Fruit fly (Drosophila melanogaster) whole organism, wandering third instar larva: ENCODE results near the gene CG44085.

Source experiments
- Abd-B ChIP-seq: fragments of >200 bp; optimal IDR thresholded peaks from 2 replicates; lab custom pipeline; 2017; ENCODE audit warnings: missing biosample characterization, missing genetic modification characterization
- CG32264 ChIP-seq: fragments of 200-800 bp; sonication (Bioruptor generic); optimal IDR thresholded peaks from 2 replicates; lab custom pipeline; 2016; ENCODE audit warnings: missing biosample characterization, missing genetic modification characterization
- CG9705 ChIP-seq: fragments of 200-800 bp; sonication (Bioruptor generic); optimal IDR thresholded peaks from 2 replicates; lab custom pipeline; 2018; ENCODE audit warnings: missing biosample characterization, mild to moderate bottlenecking, missing genetic modification characterization
- CrebA ChIP-seq: fragments of 200-800 bp; sonication (Bioruptor generic); optimal IDR thresholded peaks from 2 replicates; lab custom pipeline; 2016; ENCODE audit warnings: missing biosample characterization, mild to moderate bottlenecking, missing genetic modification characterization, borderline replicate concordance
- Dfd ChIP-seq: fragments of >200 bp; optimal IDR thresholded peaks from 2 replicates; lab custom pipeline; 2017; ENCODE audit warnings: missing biosample characterization, missing genetic modification characterization
- Dif ChIP-seq: fragments of 200-275, 200-300 bp; sonication (Bioruptor generic); optimal IDR thresholded peaks from 2 replicates; lab custom pipeline; 2018; ENCODE audit warnings: missing biosample characterization, missing genetic modification characterization; ENCODE audit not compliant: partially characterized antibody
- GATAd ChIP-seq: sonication (Bioruptor generic); optimal IDR thresholded peaks from 2 replicates; lab custom pipeline; 2016; ENCODE audit warnings: missing biosample characterization, missing genetic modification characterization
- HLH106 ChIP-seq: fragments of 200-800 bp; optimal IDR thresholded peaks from 3 replicates; lab custom pipeline; 2019; ENCODE audit warnings: missing biosample characterization, mild to moderate bottlenecking, missing genetic modification characterization, moderate library complexity
- Hnf4 ChIP-seq: fragments of 200-800 bp; sonication (Bioruptor generic); optimal IDR thresholded peaks from 2 replicates; lab custom pipeline; 2016; ENCODE audit warnings: missing biosample characterization, mild to moderate bottlenecking, missing genetic modification characterization
- Hr78 ChIP-seq: fragments of >200 bp; optimal IDR thresholded peaks from 2 replicates; lab custom pipeline; 2017; ENCODE audit warnings: missing biosample characterization, missing genetic modification characterization
- Hr83 ChIP-seq: fragments of 200-300 bp; sonication (Bioruptor generic); optimal IDR thresholded peaks from 2 replicates; lab custom pipeline; 2016; ENCODE audit warnings: missing biosample characterization, mild to moderate bottlenecking, missing genetic modification characterization, moderate library complexity; ENCODE audit not compliant: poor library complexity, severe bottlenecking
- Jra ChIP-seq: sonication (Bioruptor generic); optimal IDR thresholded peaks from 2 replicates; lab custom pipeline; 2016; ENCODE audit warnings: missing biosample characterization, missing genetic modification characterization
- Mio ChIP-seq: sonication (Bioruptor generic); optimal IDR thresholded peaks from 2 replicates; lab custom pipeline; 2016; ENCODE audit warnings: missing biosample characterization, missing genetic modification characterization
- N ChIP-seq: fragments of >200 bp; optimal IDR thresholded peaks from 2 replicates; lab custom pipeline; 2018; ENCODE audit warnings: missing biosample characterization, missing external identifiers, missing genetic modification characterization
- OdsH ChIP-seq: fragments of 200-800 bp; sonication (Bioruptor generic); optimal IDR thresholded peaks from 2 replicates; lab custom pipeline; 2016; ENCODE audit warnings: missing biosample characterization, mild to moderate bottlenecking, missing genetic modification characterization
- Rel ChIP-seq, 2 experiments: fragments of 200-800 bp; sonication (Bioruptor generic) in 1 of 2; optimal IDR thresholded peaks; 2 replicates in 1 of 2; 3 replicates in 1 of 2; lab custom pipeline; 2016 to 2019; ENCODE audit warnings: mild to moderate bottlenecking in 2 of 2, missing biosample characterization in 2 of 2, missing genetic modification characterization in 2 of 2, moderate library complexity in 1 of 2
- Sp1 ChIP-seq: fragments of 200-800 bp; sonication (Bioruptor generic); optimal IDR thresholded peaks from 3 replicates; lab custom pipeline; 2019; ENCODE audit warnings: missing biosample characterization, mild to moderate bottlenecking, missing genetic modification characterization, moderate library complexity
- br ChIP-seq: fragments of 200-800 bp; sonication (Bioruptor generic); optimal IDR thresholded peaks from 2 replicates; lab custom pipeline; 2016; ENCODE audit warnings: missing biosample characterization, missing genetic modification characterization
- brk ChIP-seq: fragments of 200-800 bp; sonication (Bioruptor generic); optimal IDR thresholded peaks from 2 replicates; lab custom pipeline; 2016; ENCODE audit warnings: missing biosample characterization, mild to moderate bottlenecking, missing genetic modification characterization
- dl ChIP-seq, 2 experiments: fragments of 175-275, 200-275 bp in 1 of 2; fragments of 200-275 bp in 1 of 2; sonication (Bioruptor generic); optimal IDR thresholded peaks; lab custom pipeline; 2018; ENCODE audit warnings: mild to moderate bottlenecking in 2 of 2, missing biosample characterization in 2 of 2, missing genetic modification characterization in 2 of 2, moderate library complexity in 2 of 2; ENCODE audit not compliant: partially characterized antibody in 2 of 2, insufficient read depth in 1 of 2
- dmrt93B ChIP-seq: fragments of 200-800 bp; sonication (Bioruptor generic); optimal IDR thresholded peaks from 2 replicates; lab custom pipeline; 2018; ENCODE audit warnings: missing biosample characterization, mild to moderate bottlenecking, missing genetic modification characterization
- ey ChIP-seq: fragments of 200-800 bp; sonication (Bioruptor generic); optimal IDR thresholded peaks from 2 replicates; lab custom pipeline; 2016; ENCODE audit warnings: missing biosample characterization, missing genetic modification characterization
- foxo ChIP-seq, 2 experiments: fragments of 200-800 bp; sonication (Bioruptor generic); optimal IDR thresholded peaks; 2 replicates in 1 of 2; 3 replicates in 1 of 2; lab custom pipeline; 2016 to 2017; ENCODE audit warnings: missing biosample characterization in 2 of 2, missing genetic modification characterization in 2 of 2
- fru ChIP-seq: fragments of 200-800 bp; sonication (Bioruptor generic); optimal IDR thresholded peaks from 3 replicates; lab custom pipeline; 2016; ENCODE audit warnings: missing biosample characterization, mild to moderate bottlenecking, missing genetic modification characterization
- h ChIP-seq: fragments of 200-800 bp; sonication (Bioruptor generic); optimal IDR thresholded peaks from 3 replicates; lab custom pipeline; 2016; ENCODE audit warnings: missing biosample characterization, mild to moderate bottlenecking, missing genetic modification characterization
- jim ChIP-seq: fragments of 175-275, 200-325 bp; sonication (Bioruptor generic); optimal IDR thresholded peaks from 2 replicates; lab custom pipeline; 2016; ENCODE audit warnings: missing biosample characterization, mild to moderate bottlenecking, missing genetic modification characterization
- lola ChIP-seq: fragments of >200 bp; optimal IDR thresholded peaks from 2 replicates; lab custom pipeline; 2017; ENCODE audit warnings: missing biosample characterization, missing genetic modification characterization
- pan ChIP-seq: fragments of >200 bp; optimal IDR thresholded peaks from 2 replicates; lab custom pipeline; 2017
- psq ChIP-seq: fragments of 200-800 bp; sonication (Bioruptor generic); optimal IDR thresholded peaks from 3 replicates; lab custom pipeline; 2017; ENCODE audit warnings: missing biosample characterization, mild to moderate bottlenecking, missing genetic modification characterization, moderate library complexity
- sage ChIP-seq: fragments of 200-800 bp; sonication (Bioruptor generic); optimal IDR thresholded peaks from 2 replicates; lab custom pipeline; 2016; ENCODE audit warnings: missing biosample characterization, mild to moderate bottlenecking, missing genetic modification characterization
- sv ChIP-seq: fragments of 200-800 bp; sonication (Bioruptor generic); optimal IDR thresholded peaks from 3 replicates; lab custom pipeline; 2016; ENCODE audit warnings: missing biosample characterization, missing genetic modification characterization
- tai ChIP-seq: sonication (Bioruptor generic); optimal IDR thresholded peaks from 2 replicates; lab custom pipeline; 2016; ENCODE audit warnings: missing biosample characterization, missing genetic modification characterization

The CG44085 gene

dm6 chr2L:13231739-13232138 is 29.1 kb upstream of the CG44085 start, which contains the start of gene Prosalpha6T:
Prosalpha6T (plus strand) TSS chr2L:13232039.
- no peak for TF ChIP-seq jim (GFP tag; lab: Kevin White, UChicago)
- no peak for TF ChIP-seq sv
- no peak for TF ChIP-seq CG9705 (GFP tag; lab: Kevin White, UChicago)
- no peak for TF ChIP-seq Hr78 (GFP tag; lab: Kevin White, UChicago)
- TF ChIP-seq GATAd: no peak
- no peak for TF ChIP-seq sage
- TF ChIP-seq Mio (GFP tag; lab: Kevin White, UChicago): no peak
- no peak for TF ChIP-seq tai (GFP tag; lab: Kevin White, UChicago)

dm6 chr2L:13234610-13235489 is 26.0 kb upstream of the CG44085 start, which contains the start of gene Mabi:
Mabi (minus strand) TSS chr2L:13234660.
- TF ChIP-seq Mio (GFP tag; lab: Kevin White, UChicago) (no peak), ey (no peak), Abd-B (no peak), Hr83 (GFP tag; lab: Kevin White, UChicago) (no peak), dl (GFP tag; optimal IDR thresholded peaks at IDR 0.05; lab: Kevin White, UChicago; ENCODE audit: insufficient read depth in 1 of 2, partially characterized antibody in 2 of 2) (no peak), Jra (GFP tag; lab: Kevin White, UChicago) (no peak), Hnf4 (GFP tag; lab: Kevin White, UChicago) (no peak), HLH106 (no peak), N (GFP tag; lab: Kevin White, UChicago) (no peak), foxo (GFP tag; optimal IDR thresholded peaks at IDR 0.05; lab: Kevin White, UChicago) (no peak), psq (GFP tag; lab: Kevin White, UChicago) (no peak), Dfd (GFP tag; lab: Kevin White, UChicago) (no peak), brk (GFP tag; lab: Kevin White, UChicago) (no peak), fru (GFP tag; lab: Kevin White, UChicago) (no peak), pan (lab: Kevin White, UChicago) (no peak)
- TF ChIP-seq, all 38 proteins: peak for 0

dm6 chr2L:13236194-13236593 is 24.6 kb upstream of the CG44085 start, which contains the start of gene Jhbp14:
Jhbp14 (plus strand) TSS chr2L:13236494.
- no peak for TF ChIP-seq dmrt93B (GFP tag; lab: Kevin White, UChicago)
- TF ChIP-seq jim (GFP tag; lab: Kevin White, UChicago): no peak
- no peak for TF ChIP-seq CrebA (GFP tag; lab: Kevin White, UChicago)
- TF ChIP-seq Hr83 (GFP tag; lab: Kevin White, UChicago): no peak
- no peak for TF ChIP-seq sv
- no peak for TF ChIP-seq br (GFP tag; lab: Kevin White, UChicago)
- no peak for TF ChIP-seq GATAd
- TF ChIP-seq h (GFP tag; lab: Kevin White, UChicago): no peak
- TF ChIP-seq lola (GFP tag; lab: Kevin White, UChicago): no peak
- TF ChIP-seq Rel (GFP tag; optimal IDR thresholded peaks at IDR 0.05; lab: Kevin White, UChicago): no peak
- TF ChIP-seq Rel (tag; optimal IDR thresholded peaks at IDR 0.05; lab: Kevin White, UChicago): no peak

dm6 chr2L:13239689-13240088 is 21.1 kb upstream of the CG44085 start, which contains the start of gene Jhbp13:
Jhbp13 (plus strand) TSS chr2L:13239989.
- TF ChIP-seq HLH106: no peak
- TF ChIP-seq Sp1 (GFP tag; lab: Kevin White, UChicago): no peak
- no peak for TF ChIP-seq dmrt93B (GFP tag; lab: Kevin White, UChicago)
- TF ChIP-seq Abd-B: no peak
- TF ChIP-seq brk (GFP tag; lab: Kevin White, UChicago): no peak
- TF ChIP-seq, all 38 proteins: peak for 0

dm6 chr2L:13244759-13245308 is 16.0 kb upstream of the CG44085 start:
- TF ChIP-seq CrebA (GFP tag; lab: Kevin White, UChicago) (no peak), tai (GFP tag; lab: Kevin White, UChicago) (no peak), Hr78 (GFP tag; lab: Kevin White, UChicago) (no peak), GATAd (no peak), CG32264 (GFP tag; lab: Kevin White, UChicago) (no peak), Abd-B (no peak), Dfd (GFP tag; lab: Kevin White, UChicago) (no peak), Dif (GFP tag; lab: Kevin White, UChicago) (no peak), dl (GFP tag; optimal IDR thresholded peaks at IDR 0.05; lab: Kevin White, UChicago; ENCODE audit: insufficient read depth in 1 of 2, partially characterized antibody in 2 of 2) (no peak), OdsH (no peak), N (GFP tag; lab: Kevin White, UChicago) (no peak), pan (lab: Kevin White, UChicago) (no peak), Sp1 (GFP tag; lab: Kevin White, UChicago) (no peak), ey (no peak)
- TF ChIP-seq, all 38 proteins: peak for 0
